Worm (Caenorhabditis elegans) whole organism, L4/young adult: Measurements from ENCODE around the gene Y45G12B.2.

Experiments
- W03F9.2 ChIP-seq: fragments of 150-350 bp; optimal IDR thresholded peaks from 2 replicates; lab custom pipeline; 2014; ENCODE audit warnings: missing biosample characterization, missing genetic modification characterization
- him-1 ChIP-seq: sonication (generic microtip); optimal IDR thresholded peaks from 2 replicates; lab custom pipeline; 2016; ENCODE audit warnings: missing genotype, missing genetic modification reagents, missing genetic modification characterization, missing compliant biosample characterization

ce11 chrV:2675692-2676091 lies 18.9 kb upstream of the Y45G12B.2 start:
- no peak for TF ChIP-seq him-1 (tag; lab: Kevin White, UChicago)
- TF ChIP-seq W03F9.2 = no peak
